Worm (Caenorhabditis elegans) whole organism, L1 larva: ENCODE data around the gene prx-10.

ENCODE experiments used
- C34B4.2 ChIP-seq: sonication (generic microtip); optimal IDR thresholded peaks from 2 replicates; lab custom pipeline; 2017; ENCODE audit warnings: mild to moderate bottlenecking, missing genetic modification characterization, missing compliant biosample characterization
- ama-1 ChIP-seq: fragments of 150-350 bp; optimal IDR thresholded peaks from 2 replicates; lab custom pipeline; 2014
- lin-35 ChIP-seq, 2 experiments: fragments of 150-350 bp; optimal IDR thresholded peaks; 2 replicates each; lab custom pipeline; 2014; ENCODE audit warnings: missing biosample characterization in 2 of 2, missing genetic modification characterization in 2 of 2, missing genetic modification reagents in 2 of 2
- nhr-90 ChIP-seq: sonication (generic microtip); optimal IDR thresholded peaks from 2 replicates; lab custom pipeline; 2016; ENCODE audit warnings: mild to moderate bottlenecking, missing genetic modification characterization, missing compliant biosample characterization; ENCODE audit not compliant: poor library complexity
- rnt-1 ChIP-seq: sonication (generic microtip); optimal IDR thresholded peaks from 2 replicates; lab custom pipeline; 2016; ENCODE audit warnings: mild to moderate bottlenecking, missing genetic modification characterization, moderate library complexity, missing compliant biosample characterization

DNA sequence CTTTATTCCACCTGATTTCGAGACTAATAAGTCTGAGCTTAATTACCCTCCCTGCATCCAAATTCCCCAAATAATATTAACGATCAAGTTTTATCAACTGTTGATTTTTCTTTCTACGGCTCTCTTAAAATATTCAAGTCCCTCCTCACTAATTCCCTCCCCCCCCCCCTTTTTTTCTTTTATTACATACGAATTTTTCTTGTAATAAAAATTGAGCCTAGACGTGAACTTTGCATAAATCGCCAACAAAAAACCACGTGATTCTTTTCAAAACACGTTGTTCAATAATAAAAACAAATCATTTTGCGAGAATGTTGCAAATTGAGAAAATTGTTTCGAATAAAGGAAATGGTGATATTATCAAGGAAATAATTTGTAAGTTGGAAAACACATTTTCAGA lies 47.8 kb upstream of the prx-10 start, which contains the start of gene K10D2.8:
- TF ChIP-seq nhr-90 (tag; lab: Kevin White, UChicago) (no peak), ama-1 (lab: Kevin White, UChicago) (no peak), C34B4.2 (no peak), rnt-1 (tag; lab: Kevin White, UChicago) (no peak), lin-35 (GFP tag; optimal IDR thresholded peaks at IDR 0.05; lab: Kevin White, UChicago) (no peak)
